Fruit fly (Drosophila melanogaster) whole organism, wandering third instar larva: ENCODE measurements around the gene sip1.

Source experiments
- CG9705 ChIP-seq: fragments of 200-800 bp; sonication (Bioruptor generic); optimal IDR thresholded peaks from 2 replicates; lab custom pipeline; 2018; ENCODE audit warnings: missing biosample characterization, mild to moderate bottlenecking, missing genetic modification characterization
- Myc ChIP-seq: fragments of >200 bp; optimal IDR thresholded peaks from 2 replicates; lab custom pipeline; 2017
- OdsH ChIP-seq: fragments of 200-800 bp; sonication (Bioruptor generic); optimal IDR thresholded peaks from 2 replicates; lab custom pipeline; 2016; ENCODE audit warnings: missing biosample characterization, mild to moderate bottlenecking, missing genetic modification characterization
- Rel ChIP-seq, 2 experiments: fragments of 200-800 bp; sonication (Bioruptor generic) in 1 of 2; optimal IDR thresholded peaks; 2 replicates in 1 of 2; 3 replicates in 1 of 2; lab custom pipeline; 2016 to 2019; ENCODE audit warnings: mild to moderate bottlenecking in 2 of 2, missing biosample characterization in 2 of 2, missing genetic modification characterization in 2 of 2, moderate library complexity in 1 of 2
- h ChIP-seq: fragments of 200-800 bp; sonication (Bioruptor generic); optimal IDR thresholded peaks from 3 replicates; lab custom pipeline; 2016; ENCODE audit warnings: missing biosample characterization, mild to moderate bottlenecking, missing genetic modification characterization

Gene sip1

dm6 chr2L:5771179-5771578 lies 50.3 kb downstream of the sip1 start:
- peak; percentile 98 for TF ChIP-seq Myc (lab: Kevin White, UChicago)
- TF ChIP-seq OdsH = no peak
- TF ChIP-seq h (GFP tag; lab: Kevin White, UChicago) = peak; percentile 24

- TF ChIP-seq Rel (GFP tag; optimal IDR thresholded peaks at IDR 0.05; lab: Kevin White, UChicago) (no peak), Rel (tag; optimal IDR thresholded peaks at IDR 0.05; lab: Kevin White, UChicago) (peak; percentile 64), CG9705 (no peak)
- TF ChIP-seq, all 38 proteins: peak for 1
Measured at dm6 chr2L:5772262-5772661, 51.4 kb downstream of the sip1 start.
